Worm (Caenorhabditis elegans) whole organism, L4/young adult: ENCODE data around the gene grd-9.

Experiments
- W03F9.2 ChIP-seq: fragments of 150-350 bp; optimal IDR thresholded peaks from 2 replicates; lab custom pipeline; 2014; ENCODE audit warnings: missing biosample characterization, missing genetic modification characterization
- him-1 ChIP-seq: sonication (generic microtip); optimal IDR thresholded peaks from 2 replicates; lab custom pipeline; 2016; ENCODE audit warnings: missing genotype, missing genetic modification reagents, missing genetic modification characterization, missing compliant biosample characterization

- no peak for TF ChIP-seq him-1
- no peak for TF ChIP-seq W03F9.2 (tag; lab: Kevin White, UChicago)
Measured at ce11 chrV:5912426-5912825, 17.3 kb downstream of the grd-9 start, which contains the start of gene C04E6.13.
